Fruit fly (Drosophila melanogaster) whole organism, wandering third instar larva: Measurements from ENCODE around the gene Nep1.

Source experiments
- Abd-B ChIP-seq: fragments of >200 bp; optimal IDR thresholded peaks from 2 replicates; lab custom pipeline; 2017; ENCODE audit warnings: missing biosample characterization, missing genetic modification characterization
- CG32264 ChIP-seq: fragments of 200-800 bp; sonication (Bioruptor generic); optimal IDR thresholded peaks from 2 replicates; lab custom pipeline; 2016; ENCODE audit warnings: missing biosample characterization, missing genetic modification characterization
- Dfd ChIP-seq: fragments of >200 bp; optimal IDR thresholded peaks from 2 replicates; lab custom pipeline; 2017; ENCODE audit warnings: missing biosample characterization, missing genetic modification characterization
- Myc ChIP-seq: fragments of >200 bp; optimal IDR thresholded peaks from 2 replicates; lab custom pipeline; 2017
- N ChIP-seq: fragments of >200 bp; optimal IDR thresholded peaks from 2 replicates; lab custom pipeline; 2018; ENCODE audit warnings: missing biosample characterization, missing external identifiers, missing genetic modification characterization
- Rel ChIP-seq, 2 experiments: fragments of 200-800 bp; sonication (Bioruptor generic) in 1 of 2; optimal IDR thresholded peaks; 2 replicates in 1 of 2; 3 replicates in 1 of 2; lab custom pipeline; 2016 to 2019; ENCODE audit warnings: mild to moderate bottlenecking in 2 of 2, missing biosample characterization in 2 of 2, missing genetic modification characterization in 2 of 2, moderate library complexity in 1 of 2
- brk ChIP-seq: fragments of 200-800 bp; sonication (Bioruptor generic); optimal IDR thresholded peaks from 2 replicates; lab custom pipeline; 2016; ENCODE audit warnings: missing biosample characterization, mild to moderate bottlenecking, missing genetic modification characterization
- dl ChIP-seq, 2 experiments: fragments of 175-275, 200-275 bp in 1 of 2; fragments of 200-275 bp in 1 of 2; sonication (Bioruptor generic); optimal IDR thresholded peaks; lab custom pipeline; 2018; ENCODE audit warnings: mild to moderate bottlenecking in 2 of 2, missing biosample characterization in 2 of 2, missing genetic modification characterization in 2 of 2, moderate library complexity in 2 of 2; ENCODE audit not compliant: partially characterized antibody in 2 of 2, insufficient read depth in 1 of 2
- dsf ChIP-seq: sonication (Bioruptor generic); optimal IDR thresholded peaks from 2 replicates; lab custom pipeline; 2016; ENCODE audit warnings: missing biosample characterization, missing genetic modification characterization, borderline replicate concordance
- psq ChIP-seq: fragments of 200-800 bp; sonication (Bioruptor generic); optimal IDR thresholded peaks from 3 replicates; lab custom pipeline; 2017; ENCODE audit warnings: missing biosample characterization, mild to moderate bottlenecking, missing genetic modification characterization, moderate library complexity
- sv ChIP-seq: fragments of 200-800 bp; sonication (Bioruptor generic); optimal IDR thresholded peaks from 3 replicates; lab custom pipeline; 2016; ENCODE audit warnings: missing biosample characterization, missing genetic modification characterization
- usp ChIP-seq: fragments of >200 bp; optimal IDR thresholded peaks from 2 replicates; lab custom pipeline; 2017; ENCODE audit warnings: missing biosample characterization, missing genetic modification characterization

- no peak for TF ChIP-seq psq (GFP tag; lab: Kevin White, UChicago)
- TF ChIP-seq Dfd (GFP tag; lab: Kevin White, UChicago), result no peak
- TF ChIP-seq CG32264, result no peak
- no peak for TF ChIP-seq Myc (lab: Kevin White, UChicago)
- no peak for TF ChIP-seq Rel (GFP tag; optimal IDR thresholded peaks at IDR 0.05; lab: Kevin White, UChicago)
- TF ChIP-seq Rel (tag; optimal IDR thresholded peaks at IDR 0.05; lab: Kevin White, UChicago), result no peak
- no peak for TF ChIP-seq dsf (GFP tag; lab: Kevin White, UChicago)
- no peak for TF ChIP-seq sv
- TF ChIP-seq brk, result no peak
- TF ChIP-seq dl (GFP tag; optimal IDR thresholded peaks at IDR 0.05; lab: Kevin White, UChicago; ENCODE audit: insufficient read depth in 1 of 2, partially characterized antibody in 2 of 2), result no peak
- TF ChIP-seq usp (GFP tag; lab: Kevin White, UChicago), result no peak
- no peak for TF ChIP-seq Abd-B (GFP tag; lab: Kevin White, UChicago)
- TF ChIP-seq N (GFP tag; lab: Kevin White, UChicago), result no peak
Observed at dm6 chrX:6094078-6094477, 3.1 kb downstream of the Nep1 start.
